Fruit fly (Drosophila melanogaster) whole organism, embryonic: ENCODE measurements around the gene CG3119.
A peak's percentile ranks its signal among the peaks of the same experiment; 100 is the strongest.

ENCODE experiments used
- Antp ChIP-seq: fragments of 200-800 bp; sonication (Bioruptor generic); optimal IDR thresholded peaks from 3 replicates; lab custom pipeline; 2016; ENCODE audit warnings: missing biosample characterization, missing genetic modification characterization
- Bdp1 ChIP-seq: fragments of 200-800 bp; sonication (Bioruptor generic); optimal IDR thresholded peaks from 3 replicates; lab custom pipeline; 2016; ENCODE audit warnings: missing biosample characterization, missing genetic modification characterization
- CG10147 ChIP-seq: fragments of 200-800 bp; sonication (Bioruptor generic); optimal IDR thresholded peaks from 2 replicates; lab custom pipeline; 2019; ENCODE audit warnings: missing biosample characterization, mild to moderate bottlenecking, missing genetic modification characterization, moderate library complexity
- CG10274 ChIP-seq: fragments of 200-800 bp; sonication (Bioruptor generic); optimal IDR thresholded peaks from 3 replicates; lab custom pipeline; 2017; ENCODE audit warnings: missing biosample characterization, mild to moderate bottlenecking, missing genetic modification characterization
- CG10565 ChIP-seq: fragments of 200-800 bp; sonication (Bioruptor generic); optimal IDR thresholded peaks from 3 replicates; lab custom pipeline; 2016; ENCODE audit warnings: missing biosample characterization, mild to moderate bottlenecking, missing genetic modification characterization
- CG13287 ChIP-seq: fragments of 200-800 bp; sonication (Bioruptor generic); IDR thresholded peaks from 2 replicates; pipeline ENCODE4 v1.3.6; 2022; ENCODE audit warnings: missing biosample characterization, missing genetic modification characterization; ENCODE audit not compliant: partially characterized antibody
- CG14050 ChIP-seq: fragments of 200-800 bp; sonication (Bioruptor generic); IDR thresholded peaks from 3 replicates; pipeline ENCODE4 v1.3.6; 2022; ENCODE audit warnings: missing biosample characterization, missing genetic modification characterization
- CG15269 ChIP-seq: fragments of 200-800 bp; sonication (Bioruptor generic); optimal IDR thresholded peaks from 2 replicates; lab custom pipeline; 2018; ENCODE audit warnings: missing biosample characterization, mild to moderate bottlenecking, missing genetic modification characterization, moderate library complexity
- CG15696 ChIP-seq: fragments of 200-800 bp; sonication (Bioruptor generic); optimal IDR thresholded peaks from 2 replicates; lab custom pipeline; 2019; ENCODE audit warnings: missing biosample characterization, mild to moderate bottlenecking, missing genetic modification characterization, moderate library complexity
- CG16779 ChIP-seq: fragments of 200-800 bp; sonication (Bioruptor generic); IDR thresholded peaks from 2 replicates; pipeline ENCODE4 v1.3.6; 2022; ENCODE audit warnings: missing biosample characterization, missing genetic modification characterization
- CG16813 ChIP-seq: fragments of 200-800 bp; sonication (Bioruptor generic); IDR thresholded peaks from 3 replicates; pipeline ENCODE4 v1.3.6; 2022; ENCODE audit warnings: missing biosample characterization, missing genetic modification characterization; ENCODE audit not compliant: partially characterized antibody
- CG18599 ChIP-seq: fragments of 200-800 bp; sonication (Bioruptor generic); optimal IDR thresholded peaks from 3 replicates; lab custom pipeline; 2017; ENCODE audit warnings: missing biosample characterization, missing genetic modification characterization, mild to moderate bottlenecking, moderate library complexity, missing genetic modification reagents
- CG3281 ChIP-seq: fragments of 200-800 bp; sonication (Bioruptor generic); optimal IDR thresholded peaks from 3 replicates; lab custom pipeline; 2017; ENCODE audit warnings: missing biosample characterization, mild to moderate bottlenecking, missing genetic modification characterization
- CG3838 ChIP-seq: fragments of 200-800 bp; sonication (Bioruptor generic); optimal IDR thresholded peaks from 3 replicates; lab custom pipeline; 2016; ENCODE audit warnings: missing biosample characterization, missing genetic modification characterization
- CG4730 ChIP-seq: fragments of 200-800 bp; sonication (Bioruptor generic); IDR thresholded peaks from 2 replicates; pipeline ENCODE4 v1.3.6; 2022; ENCODE audit warnings: missing biosample characterization, missing genetic modification characterization
- CG7271 ChIP-seq: fragments of 200-800 bp; sonication (Bioruptor generic); optimal IDR thresholded peaks from 2 replicates; lab custom pipeline; 2018; ENCODE audit warnings: missing biosample characterization, mild to moderate bottlenecking, missing genetic modification characterization, moderate library complexity
- CG7786 ChIP-seq: fragments of 200-800 bp; sonication (Bioruptor generic); optimal IDR thresholded peaks from 2 replicates; lab custom pipeline; 2016; ENCODE audit warnings: missing biosample characterization, missing genetic modification characterization
- CG7928 ChIP-seq: fragments of 200-800 bp; sonication (Bioruptor generic); optimal IDR thresholded peaks from 2 replicates; lab custom pipeline; 2017; ENCODE audit warnings: missing biosample characterization, mild to moderate bottlenecking, missing genetic modification characterization
- CHES-1-like ChIP-seq: fragments of 200-800 bp; sonication (Bioruptor generic); optimal IDR thresholded peaks from 2 replicates; lab custom pipeline; 2016; ENCODE audit warnings: missing biosample characterization, missing genetic modification characterization
- Chrac-16 ChIP-seq: fragments of 200-800 bp; sonication (Bioruptor generic); optimal IDR thresholded peaks from 3 replicates; lab custom pipeline; 2016; ENCODE audit warnings: missing biosample characterization, missing genetic modification characterization
- Hey ChIP-seq: fragments of 200-800 bp; sonication (Bioruptor generic); optimal IDR thresholded peaks from 3 replicates; lab custom pipeline; 2018; ENCODE audit warnings: missing biosample characterization, mild to moderate bottlenecking, missing genetic modification characterization
- Hr51 ChIP-seq, 2 experiments: fragments of 200-800 bp; sonication (Bioruptor generic); optimal IDR thresholded peaks; 2 replicates in 1 of 2; 3 replicates in 1 of 2; lab custom pipeline; 2016 to 2018; ENCODE audit warnings: missing biosample characterization in 2 of 2, missing genetic modification characterization in 2 of 2, mild to moderate bottlenecking in 1 of 2, moderate library complexity in 1 of 2
- Hsf ChIP-seq: fragments of 200-800 bp; sonication (Bioruptor generic); optimal IDR thresholded peaks from 3 replicates; lab custom pipeline; 2016; ENCODE audit warnings: missing biosample characterization, missing genetic modification characterization
- Lim3 ChIP-seq: fragments of 200-800 bp; sonication (Bioruptor generic); IDR thresholded peaks from 2 replicates; pipeline ENCODE4 v1.3.6; 2022; ENCODE audit warnings: missing biosample characterization, missing genetic modification characterization
- MTF-1 ChIP-seq: fragments of 200-800 bp; sonication (Bioruptor generic); optimal IDR thresholded peaks from 2 replicates; lab custom pipeline; 2018; ENCODE audit warnings: missing biosample characterization, mild to moderate bottlenecking, missing genetic modification characterization, borderline replicate concordance
- Mes4 ChIP-seq: fragments of 200-800 bp; sonication (Bioruptor generic); optimal IDR thresholded peaks from 2 replicates; lab custom pipeline; 2016; ENCODE audit warnings: missing biosample characterization, missing genetic modification characterization
- Nf-YA ChIP-seq: fragments of 200-800 bp; sonication (Bioruptor generic); IDR thresholded peaks from 2 replicates; pipeline ENCODE4 v1.3.6; 2022; ENCODE audit warnings: missing biosample characterization, missing genetic modification characterization
- NfI ChIP-seq: fragments of 200-800 bp; sonication (Bioruptor generic); optimal IDR thresholded peaks from 3 replicates; lab custom pipeline; 2018; ENCODE audit warnings: missing biosample characterization, mild to moderate bottlenecking, missing genetic modification characterization, moderate library complexity
- Oaz ChIP-seq: fragments of 200-800 bp; sonication (Bioruptor generic); IDR thresholded peaks from 2 replicates; pipeline ENCODE4 v1.3.6; 2022; ENCODE audit warnings: missing biosample characterization, missing genetic modification characterization
- Oli ChIP-seq: fragments of 200-800 bp; sonication (Bioruptor generic); optimal IDR thresholded peaks from 2 replicates; lab custom pipeline; 2018; ENCODE audit warnings: missing biosample characterization, mild to moderate bottlenecking, missing genetic modification characterization, moderate library complexity
- Six4 ChIP-seq: fragments of 200-800 bp; sonication (Bioruptor generic); optimal IDR thresholded peaks from 2 replicates; lab custom pipeline; 2016; ENCODE audit warnings: missing biosample characterization, missing genetic modification characterization
- Taf1 ChIP-seq: fragments of 200-800 bp; sonication (Bioruptor generic); IDR thresholded peaks from 2 replicates; pipeline ENCODE4 v1.3.6; 2022; ENCODE audit warnings: missing biosample characterization, missing genetic modification characterization
- Usf ChIP-seq: fragments of 200-800 bp; sonication (Bioruptor generic); optimal IDR thresholded peaks from 2 replicates; lab custom pipeline; 2017; ENCODE audit warnings: missing genotype, missing biosample characterization, missing genetic modification characterization
- ase ChIP-seq: fragments of 200-800 bp; sonication (Bioruptor generic); IDR thresholded peaks from 3 replicates; pipeline ENCODE4 v1.3.6; 2022; ENCODE audit warnings: missing biosample characterization, missing genetic modification characterization
- ato ChIP-seq: fragments of 200-800 bp; sonication (Bioruptor generic); IDR thresholded peaks from 2 replicates; pipeline ENCODE4 v1.3.6; 2022; ENCODE audit warnings: missing biosample characterization, missing genetic modification characterization; ENCODE audit not compliant: partially characterized antibody
- cas ChIP-seq: fragments of 200-800 bp; sonication (Bioruptor generic); IDR thresholded peaks from 2 replicates; pipeline ENCODE4 v1.3.6; 2022; ENCODE audit warnings: missing biosample characterization, missing genetic modification characterization
- dm ChIP-seq: fragments of 200-800 bp; sonication (Bioruptor generic); optimal IDR thresholded peaks from 3 replicates; lab custom pipeline; 2016; ENCODE audit warnings: missing biosample characterization, missing genetic modification characterization
- hbn ChIP-seq: fragments of 200-800 bp; sonication (Bioruptor generic); IDR thresholded peaks from 2 replicates; pipeline ENCODE4 v1.3.6; 2022; ENCODE audit warnings: missing biosample characterization, missing genetic modification characterization; ENCODE audit not compliant: partially characterized antibody
- jigr1 ChIP-seq: fragments of 200-800 bp; sonication (Bioruptor generic); IDR thresholded peaks from 3 replicates; pipeline ENCODE4 v1.3.6; 2022; ENCODE audit warnings: missing biosample characterization, missing genetic modification characterization
- jing ChIP-seq: fragments of 200-800 bp; sonication (Bioruptor generic); optimal IDR thresholded peaks from 2 replicates; lab custom pipeline; 2018; ENCODE audit warnings: missing biosample characterization, mild to moderate bottlenecking, missing genetic modification characterization
- ken ChIP-seq: fragments of 200-800 bp; sonication (Bioruptor generic); IDR thresholded peaks from 3 replicates; pipeline ENCODE4 v1.3.6; 2022; ENCODE audit warnings: missing biosample characterization, missing genetic modification characterization
- lmd ChIP-seq: fragments of 200-800 bp; sonication (Bioruptor generic); IDR thresholded peaks from 2 replicates; pipeline ENCODE4 v1.3.6; 2022; ENCODE audit warnings: missing biosample characterization, missing genetic modification characterization
- mld ChIP-seq: fragments of 200-800 bp; sonication (Bioruptor generic); IDR thresholded peaks from 3 replicates; pipeline ENCODE4 v1.3.6; 2022; ENCODE audit warnings: missing biosample characterization, missing genetic modification characterization; ENCODE audit not compliant: partially characterized antibody
- nerfin-2 ChIP-seq: fragments of 200-800 bp; sonication (Bioruptor generic); IDR thresholded peaks from 2 replicates; pipeline ENCODE4 v1.3.6; 2022; ENCODE audit warnings: missing biosample characterization, missing genetic modification characterization; ENCODE audit not compliant: partially characterized antibody
- pfk ChIP-seq: fragments of 200-800 bp; sonication (Bioruptor generic); optimal IDR thresholded peaks from 2 replicates; lab custom pipeline; 2018; ENCODE audit warnings: missing biosample characterization, mild to moderate bottlenecking, missing genetic modification characterization, moderate library complexity
- phol ChIP-seq: fragments of 200-800 bp; sonication (Bioruptor generic); optimal IDR thresholded peaks from 3 replicates; lab custom pipeline; 2018; ENCODE audit warnings: missing biosample characterization, mild to moderate bottlenecking, missing genetic modification characterization, moderate library complexity
- ro ChIP-seq: fragments of 200-800 bp; sonication (Bioruptor generic); IDR thresholded peaks from 2 replicates; pipeline ENCODE4 v1.3.6; 2022; ENCODE audit warnings: missing biosample characterization, missing genetic modification characterization
- seq ChIP-seq: fragments of 200-800 bp; sonication (Bioruptor generic); IDR thresholded peaks from 2 replicates; pipeline ENCODE4 v1.3.6; 2022; ENCODE audit warnings: missing biosample characterization, missing genetic modification characterization
- sna ChIP-seq: fragments of 200-800 bp; sonication (Bioruptor generic); IDR thresholded peaks from 2 replicates; pipeline ENCODE4 v1.3.6; 2022; ENCODE audit warnings: missing biosample characterization, missing genetic modification characterization; ENCODE audit not compliant: partially characterized antibody
- trem ChIP-seq: fragments of 200-800 bp; optimal IDR thresholded peaks from 3 replicates; lab custom pipeline; 2019; ENCODE audit warnings: missing biosample characterization, mild to moderate bottlenecking, missing genetic modification characterization, moderate library complexity

Gene CG3119

dm6 chr2L:2878859-2879258, 41.2 kb upstream of the CG3119 start, which contains the start of gene RabGGTb (continued):
- peak; percentile 59 for TF ChIP-seq Hsf
- peak; percentile 50 for TF ChIP-seq NfI
- TF ChIP-seq CG7786 (GFP tag; lab: Kevin White, UChicago), result peak; percentile 57
- TF ChIP-seq Mes4 (GFP tag; lab: Kevin White, UChicago), result peak; percentile 38
- TF ChIP-seq lmd (GFP tag; lab: Robert Waterston, UW), result peak; percentile 71
- TF ChIP-seq Nf-YA (GFP tag; lab: Robert Waterston, UW), result no peak
- peak; percentile 48; the same call in 2 of the 3 replicates for TF ChIP-seq CG14050 (GFP tag; lab: Robert Waterston, UW)
- no peak for TF ChIP-seq CG7928
- TF ChIP-seq CG3281 (GFP tag; lab: Kevin White, UChicago), result peak; percentile 45
- peak; percentile 67 for TF ChIP-seq CG18599 (GFP tag; lab: Kevin White, UChicago)
- peak; percentile 57; the same call in 1 of the 2 replicates for TF ChIP-seq cas (GFP tag; lab: Robert Waterston, UW)
- TF ChIP-seq CHES-1-like (GFP tag; lab: Kevin White, UChicago), result peak; percentile 50
- TF ChIP-seq trem, result no peak
- TF ChIP-seq Usf (GFP tag; lab: Kevin White, UChicago), result no peak
- TF ChIP-seq seq (GFP tag; lab: Robert Waterston, UW), result peak; percentile 81
- peak; percentile 11 for TF ChIP-seq MTF-1
- TF ChIP-seq hbn (GFP tag; lab: Robert Waterston, UW), result peak; percentile 50; the same call in 1 of the 2 replicates
- peak; percentile 39 for TF ChIP-seq Bdp1 (GFP tag; lab: Kevin White, UChicago)
- no peak for TF ChIP-seq mld (GFP tag; lab: Robert Waterston, UW)
- TF ChIP-seq CG7271 (tag; lab: Kevin White, UChicago), result no peak
- TF ChIP-seq sna, result peak; percentile 30; the same call in 1 of the 2 replicates
- TF ChIP-seq CG15696 (tag; lab: Kevin White, UChicago), result peak; percentile 12
- no peak for TF ChIP-seq CG10565
- TF ChIP-seq Lim3, result no peak
- TF ChIP-seq Chrac-16 (GFP tag; lab: Kevin White, UChicago), result peak; percentile 47
- peak; percentile 36 for TF ChIP-seq Oli (tag; lab: Kevin White, UChicago)
- TF ChIP-seq CG15269 (tag; lab: Kevin White, UChicago), result peak; percentile 62
- TF ChIP-seq dm (GFP tag; lab: Kevin White, UChicago), result peak; percentile 56
- peak; percentile 69 for TF ChIP-seq CG13287
- TF ChIP-seq ase (GFP tag; lab: Robert Waterston, UW), result peak; percentile 67; the same call in 2 of the 3 replicates
- TF ChIP-seq phol (tag; lab: Kevin White, UChicago), result peak; percentile 24
- 0 out of 3 replicates have a peak, but pooled peaks have one; percentile 17 for TF ChIP-seq CG16813 (GFP tag; lab: Robert Waterston, UW)
- no peak for TF ChIP-seq nerfin-2 (GFP tag; lab: Robert Waterston, UW)
- TF ChIP-seq CG4730, result peak; percentile 62
- TF ChIP-seq Oaz (GFP tag; lab: Robert Waterston, UW), result no peak
- TF ChIP-seq CG16779 (GFP tag; lab: Robert Waterston, UW), result peak; percentile 51; the same call in 1 of the 2 replicates
- peak; percentile 64 for TF ChIP-seq Antp (GFP tag; lab: Kevin White, UChicago)
- TF ChIP-seq Six4, result no peak
- no peak for TF ChIP-seq Hey
- no peak for TF ChIP-seq jing (GFP tag; lab: Kevin White, UChicago)
- TF ChIP-seq ro, result no peak
- peak; percentile 68 to 75 for TF ChIP-seq Hr51 (GFP tag; optimal IDR thresholded peaks at IDR 0.05; lab: Kevin White, UChicago)
- no peak for TF ChIP-seq ato (GFP tag; lab: Robert Waterston, UW)
- TF ChIP-seq CG10147 (GFP tag; lab: Kevin White, UChicago), result peak; percentile 29
- peak; percentile 72; the same call in 2 of the 3 replicates for TF ChIP-seq ken (GFP tag; lab: Robert Waterston, UW)
- no peak for TF ChIP-seq pfk (GFP tag; lab: Kevin White, UChicago)
- TF ChIP-seq Taf1 (GFP tag; lab: Robert Waterston, UW), result peak; percentile 66
- TF ChIP-seq CG10274 (GFP tag; lab: Kevin White, UChicago), result no peak
- TF ChIP-seq jigr1 (GFP tag; lab: Robert Waterston, UW), result no peak
- TF ChIP-seq CG3838 (GFP tag; lab: Kevin White, UChicago), result no peak
